Worm (Caenorhabditis elegans) whole organism, L1 larva: Measurements from ENCODE around the gene sulp-8.

Experiments
- C16A3.4 ChIP-seq: fragments of 150-350 bp; optimal IDR thresholded peaks from 2 replicates; lab custom pipeline; 2014; ENCODE audit warnings: missing biosample characterization, missing genetic modification characterization
- C34B4.2 ChIP-seq: sonication (generic microtip); optimal IDR thresholded peaks from 2 replicates; lab custom pipeline; 2017; ENCODE audit warnings: mild to moderate bottlenecking, missing genetic modification characterization, missing compliant biosample characterization
- F16B12.6 ChIP-seq: fragments of 150-350 bp; optimal IDR thresholded peaks from 2 replicates; lab custom pipeline; 2014; ENCODE audit warnings: missing biosample characterization, missing genetic modification characterization
- Y116A8C.19 ChIP-seq: sonication (generic microtip); optimal IDR thresholded peaks from 2 replicates; lab custom pipeline; 2016; ENCODE audit warnings: missing compliant biosample characterization, missing genetic modification characterization, borderline replicate concordance
- ama-1 ChIP-seq: fragments of 150-350 bp; optimal IDR thresholded peaks from 2 replicates; lab custom pipeline; 2014
- blmp-1 ChIP-seq: fragments of 150-350 bp; optimal IDR thresholded peaks from 2 replicates; lab custom pipeline; 2014; ENCODE audit warnings: missing biosample characterization, missing genetic modification characterization
- ceh-8 ChIP-seq: fragments of 200-800 bp; sonication (Bioruptor generic); optimal IDR thresholded peaks from 2 replicates; lab custom pipeline; 2018; ENCODE audit warnings: mild to moderate bottlenecking, missing genetic modification characterization, moderate library complexity, missing compliant biosample characterization
- ceh-82 ChIP-seq, 3 experiments: fragments of 150-350 bp in 1 of 3; sonication (generic microtip) in 2 of 3; optimal IDR thresholded peaks; 2 replicates each; lab custom pipeline; 2014 to 2017; ENCODE audit warnings: missing biosample characterization in 3 of 3, missing genetic modification characterization in 3 of 3
- dpl-1 ChIP-seq, 3 experiments: fragments of 150-350 bp in 2 of 3; sonication (generic microtip) in 1 of 3; optimal IDR thresholded peaks; 2 replicates each; lab custom pipeline; 2014 to 2017; ENCODE audit warnings: missing biosample characterization in 3 of 3, missing genetic modification characterization in 3 of 3, missing genetic modification reagents in 3 of 3
- efl-1 ChIP-seq, 4 experiments: fragments of 150-350 bp; optimal IDR thresholded peaks in 3 of 4; peaks in 1 of 4; 1 replicate in 1 of 4; 2 replicates in 3 of 4; lab custom pipeline; 2014; ENCODE audit warnings: missing biosample characterization in 2 of 4, missing genetic modification characterization in 2 of 4, missing genetic modification reagents in 2 of 4
- egl-27 ChIP-seq, 2 experiments: fragments of 150-350 bp in 1 of 2; sonication (generic microtip); optimal IDR thresholded peaks; 3 replicates each; lab custom pipeline; 2017 to 2018; ENCODE audit warnings: missing biosample characterization in 2 of 2, missing genetic modification characterization in 2 of 2, missing genetic modification reagents in 2 of 2
- elt-2 ChIP-seq: sonication (generic microtip); optimal IDR thresholded peaks from 2 replicates; lab custom pipeline; 2016; ENCODE audit warnings: missing genetic modification characterization, mild to moderate bottlenecking, inconsistent platforms, missing compliant biosample characterization, missing genetic modification reagents
- elt-3 ChIP-seq, 6 experiments: fragments of 150-350 bp in 1 of 6; sonication (generic microtip); optimal IDR thresholded peaks; 2 replicates each; lab custom pipeline; 2017 to 2018; ENCODE audit warnings: missing biosample characterization in 6 of 6, missing genetic modification characterization in 6 of 6, inconsistent platforms in 1 of 6
- fkh-4 ChIP-seq: sonication (generic microtip); optimal IDR thresholded peaks from 2 replicates; lab custom pipeline; 2016; ENCODE audit warnings: missing compliant biosample characterization, missing genetic modification characterization, borderline replicate concordance
- fos-1 ChIP-seq: fragments of 150-350 bp; optimal IDR thresholded peaks from 2 replicates; lab custom pipeline; 2014; ENCODE audit warnings: missing biosample characterization, missing genetic modification characterization
- hlh-4 ChIP-seq: sonication (generic microtip); optimal IDR thresholded peaks from 2 replicates; lab custom pipeline; 2016; ENCODE audit warnings: mild to moderate bottlenecking, missing genetic modification characterization, missing compliant biosample characterization
- irx-1 ChIP-seq: sonication (generic microtip); optimal IDR thresholded peaks from 2 replicates; lab custom pipeline; 2016; ENCODE audit warnings: missing genetic modification characterization, missing compliant biosample characterization
- isw-1 ChIP-seq: fragments of 200-800 bp; sonication (Bioruptor generic); IDR thresholded peaks from 2 replicates; pipeline ENCODE4 v1.3.6; 2022; ENCODE audit warnings: missing genetic modification characterization, missing compliant biosample characterization
- jun-1 ChIP-seq: fragments of 150-350 bp; optimal IDR thresholded peaks from 2 replicates; lab custom pipeline; 2014; ENCODE audit warnings: missing biosample characterization, missing genetic modification reagents, missing genetic modification characterization
- lin-13 ChIP-seq: fragments of 150-350 bp; optimal IDR thresholded peaks from 2 replicates; lab custom pipeline; 2014; ENCODE audit warnings: missing biosample characterization, missing genetic modification reagents, missing genetic modification characterization
- lin-14 ChIP-seq: fragments of 200-800 bp; sonication (Bioruptor generic); optimal IDR thresholded peaks from 2 replicates; lab custom pipeline; 2018; ENCODE audit warnings: mild to moderate bottlenecking, missing genetic modification characterization, moderate library complexity, missing compliant biosample characterization
- lin-35 ChIP-seq, 2 experiments: fragments of 150-350 bp; optimal IDR thresholded peaks; 2 replicates each; lab custom pipeline; 2014; ENCODE audit warnings: missing biosample characterization in 2 of 2, missing genetic modification characterization in 2 of 2, missing genetic modification reagents in 2 of 2
- lsy-2 ChIP-seq, 2 experiments: fragments of 150-350 bp; optimal IDR thresholded peaks; 2 replicates each; lab custom pipeline; 2014; ENCODE audit warnings: missing biosample characterization in 2 of 2, missing genetic modification characterization in 2 of 2
- mab-9 ChIP-seq: fragments of 200-800 bp; sonication (Bioruptor generic); IDR thresholded peaks from 2 replicates; pipeline ENCODE4 v1.3.6; 2022; ENCODE audit warnings: missing genetic modification reagents, missing genetic modification characterization, missing compliant biosample characterization
- mep-1 ChIP-seq: fragments of 150-350 bp; optimal IDR thresholded peaks from 2 replicates; lab custom pipeline; 2014; ENCODE audit warnings: missing biosample characterization, missing genetic modification characterization
- nhr-19 ChIP-seq: fragments of 200-800 bp; sonication (Bioruptor generic); conservative IDR thresholded peaks from 2 replicates; pipeline ENCODE4 v1.3.6; 2022; ENCODE audit warnings: missing genetic modification characterization, missing compliant biosample characterization
- nhr-20 ChIP-seq: sonication (generic microtip); optimal IDR thresholded peaks from 2 replicates; lab custom pipeline; 2016; ENCODE audit warnings: mild to moderate bottlenecking, missing genetic modification characterization, missing compliant biosample characterization
- nhr-47 ChIP-seq: sonication (generic microtip); optimal IDR thresholded peaks from 2 replicates; lab custom pipeline; 2016; ENCODE audit warnings: mild to moderate bottlenecking, missing genetic modification characterization, moderate library complexity, missing compliant biosample characterization
- nhr-71 ChIP-seq: sonication (generic microtip); optimal IDR thresholded peaks from 2 replicates; lab custom pipeline; 2016; ENCODE audit warnings: mild to moderate bottlenecking, missing genetic modification characterization, moderate library complexity, missing compliant biosample characterization
- nhr-77 ChIP-seq: fragments of 150-350 bp; optimal IDR thresholded peaks from 2 replicates; lab custom pipeline; 2014; ENCODE audit warnings: missing biosample characterization, missing genetic modification characterization
- pax-3 ChIP-seq: fragments of 200-800 bp; sonication (Bioruptor generic); optimal IDR thresholded peaks from 2 replicates; lab custom pipeline; 2018; ENCODE audit warnings: mild to moderate bottlenecking, missing genetic modification characterization, moderate library complexity, missing compliant biosample characterization
- rnt-1 ChIP-seq: sonication (generic microtip); optimal IDR thresholded peaks from 2 replicates; lab custom pipeline; 2016; ENCODE audit warnings: mild to moderate bottlenecking, missing genetic modification characterization, moderate library complexity, missing compliant biosample characterization
- snpc-4 ChIP-seq: fragments of 150-350 bp; optimal IDR thresholded peaks from 2 replicates; lab custom pipeline; 2014; ENCODE audit warnings: missing biosample characterization, missing genetic modification characterization
- snu-23 ChIP-seq: sonication (generic microtip); optimal IDR thresholded peaks from 2 replicates; lab custom pipeline; 2016; ENCODE audit warnings: missing genetic modification characterization, missing compliant biosample characterization
- sup-37 ChIP-seq: fragments of 200-800 bp; sonication (Bioruptor generic); optimal IDR thresholded peaks from 2 replicates; lab custom pipeline; 2018; ENCODE audit warnings: mild to moderate bottlenecking, missing genetic modification characterization, missing compliant biosample characterization
- swsn-7 ChIP-seq: sonication (generic microtip); optimal IDR thresholded peaks from 2 replicates; lab custom pipeline; 2016; ENCODE audit warnings: missing genetic modification characterization, missing compliant biosample characterization
- tbx-2 ChIP-seq: sonication (generic microtip); optimal IDR thresholded peaks from 2 replicates; lab custom pipeline; 2016; ENCODE audit warnings: missing genetic modification characterization, missing compliant biosample characterization
- tlp-1 ChIP-seq: fragments of 150-350 bp; optimal IDR thresholded peaks from 2 replicates; lab custom pipeline; 2014; ENCODE audit warnings: missing biosample characterization, missing genetic modification characterization
- unc-86 ChIP-seq: sonication (generic microtip); optimal IDR thresholded peaks from 2 replicates; lab custom pipeline; 2016; ENCODE audit warnings: missing genetic modification characterization, missing compliant biosample characterization
- vab-15 ChIP-seq: sonication (generic microtip); optimal IDR thresholded peaks from 2 replicates; lab custom pipeline; 2017; ENCODE audit warnings: missing genotype, mild to moderate bottlenecking, missing genetic modification characterization, missing compliant biosample characterization
- xbp-1 ChIP-seq: sonication (generic microtip); optimal IDR thresholded peaks from 2 replicates; lab custom pipeline; 2016; ENCODE audit warnings: missing genetic modification characterization, missing compliant biosample characterization
- ztf-4 ChIP-seq: fragments of 150-350 bp; optimal IDR thresholded peaks from 2 replicates; lab custom pipeline; 2014; ENCODE audit warnings: missing biosample characterization, missing genetic modification characterization

sulp-8 gene

ce11 chrV:9692649-9693112 lies 19.2 kb upstream of the sulp-8 start, which contains the start of gene ZK287.7:
ZK287.7 (plus strand) TSS chrV:9693062.
- TF ChIP-seq fkh-4 (tag; lab: Kevin White, UChicago), result no peak
- TF ChIP-seq ceh-8 (GFP tag; lab: Kevin White, UChicago), result no peak
- TF ChIP-seq nhr-20 (tag; lab: Kevin White, UChicago), result no peak
- TF ChIP-seq vab-15 (tag; lab: Kevin White, UChicago), result no peak
- TF ChIP-seq sup-37 (GFP tag; lab: Kevin White, UChicago), result no peak
- TF ChIP-seq tbx-2, result no peak
- no peak for TF ChIP-seq elt-3 (tag; optimal IDR thresholded peaks at IDR 0.05; lab: Kevin White, UChicago)
- no peak for TF ChIP-seq C34B4.2
- TF ChIP-seq ztf-4 (tag; lab: Kevin White, UChicago), result no peak
- TF ChIP-seq tlp-1 (tag; lab: Kevin White, UChicago), result no peak
- no peak for TF ChIP-seq ama-1 (lab: Kevin White, UChicago)
- no peak for TF ChIP-seq Y116A8C.19
- no peak for TF ChIP-seq jun-1
- no peak for TF ChIP-seq egl-27 (tag; optimal IDR thresholded peaks at IDR 0.05; lab: Kevin White, UChicago)

ce11 chrV:9692109-9692581 lies 18.7 kb upstream of the sulp-8 start, which contains the start of gene ztf-9:
ztf-9 (minus strand) TSS chrV:9692159.
- TF ChIP-seq nhr-77, result peak; percentile 39
- peak; percentile 58 for TF ChIP-seq F16B12.6 (tag; lab: Kevin White, UChicago)
- no peak for TF ChIP-seq isw-1 (GFP tag; lab: Robert Waterston, UW)
- TF ChIP-seq nhr-20 (tag; lab: Kevin White, UChicago), result peak; percentile 17
- no peak for TF ChIP-seq unc-86 (tag; lab: Kevin White, UChicago)
- TF ChIP-seq snpc-4 (tag; lab: Kevin White, UChicago), result no peak
- peak; percentile 30 for TF ChIP-seq elt-2
- no peak for TF ChIP-seq nhr-19 (GFP tag; lab: Robert Waterston, UW)
- TF ChIP-seq fos-1 (tag; lab: Kevin White, UChicago), result peak; percentile 13
- TF ChIP-seq lin-14 (GFP tag; lab: Kevin White, UChicago), result peak; percentile 87
- TF ChIP-seq blmp-1 (tag; lab: Kevin White, UChicago), result peak; percentile 99
- TF ChIP-seq jun-1, result peak; percentile 6
- peak in 2 of 6 experiments; percentile 32 to 35 for TF ChIP-seq elt-3 (tag; optimal IDR thresholded peaks at IDR 0.05; lab: Kevin White, UChicago)
- peak in 1 of 2 experiments; percentile 76 for TF ChIP-seq lsy-2 (tag; optimal IDR thresholded peaks at IDR 0.05; lab: Kevin White, UChicago)
- TF ChIP-seq mab-9 (GFP tag; lab: Robert Waterston, UW), result no peak
- peak; percentile 16 to 47 for TF ChIP-seq lin-35 (GFP tag; optimal IDR thresholded peaks at IDR 0.05; lab: Kevin White, UChicago)
- TF ChIP-seq irx-1 (tag; lab: Kevin White, UChicago), result peak; percentile 16
- peak in 1 of 3 experiments; percentile 49 for TF ChIP-seq ceh-82 (tag; optimal IDR thresholded peaks at IDR 0.05; lab: Kevin White, UChicago)
- no peak for TF ChIP-seq hlh-4 (tag; lab: Kevin White, UChicago)
- TF ChIP-seq efl-1 (optimal IDR thresholded peaks at IDR 0.05; lab: Kevin White, UChicago), result peak; percentile 30
- peak in 1 of 2 experiments; percentile 83 for TF ChIP-seq efl-1 (GFP tag; optimal IDR thresholded peaks at IDR 0.05 in 1 of 2; lab: Kevin White, UChicago)
- TF ChIP-seq tbx-2, result peak; percentile 43
- TF ChIP-seq lin-13 (GFP tag; lab: Kevin White, UChicago), result no peak
- peak; percentile 22 for TF ChIP-seq swsn-7 (tag; lab: Kevin White, UChicago)
- peak; percentile 38 for TF ChIP-seq nhr-47 (tag; lab: Kevin White, UChicago)
- peak in 2 of 3 experiments; percentile 5 to 33 for TF ChIP-seq dpl-1 (GFP tag; optimal IDR thresholded peaks at IDR 0.05; lab: Kevin White, UChicago)
- TF ChIP-seq C16A3.4 (tag; lab: Kevin White, UChicago), result peak; percentile 40
- TF ChIP-seq pax-3, result no peak
- peak; percentile 50 for TF ChIP-seq rnt-1 (tag; lab: Kevin White, UChicago)
- peak; percentile 78 for TF ChIP-seq mep-1 (tag; lab: Kevin White, UChicago)
- TF ChIP-seq snu-23 (GFP tag; lab: Kevin White, UChicago), result peak; percentile 59
- peak; percentile 40 for TF ChIP-seq nhr-71 (tag; lab: Kevin White, UChicago)
- TF ChIP-seq vab-15 (tag; lab: Kevin White, UChicago), result no peak
- peak; percentile 11 for TF ChIP-seq xbp-1 (tag; lab: Kevin White, UChicago)
